Worm (Caenorhabditis elegans) whole organism, L3 larva: Measurements from ENCODE around the gene spl-2.

Experiments used
- ZK546.5 ChIP-seq: sonication (generic microtip); optimal IDR thresholded peaks from 2 replicates; lab custom pipeline; 2017; ENCODE audit warnings: missing biosample characterization, missing genetic modification characterization
- aly-2 ChIP-seq: fragments of 150-350 bp; optimal IDR thresholded peaks from 2 replicates; lab custom pipeline; 2014; ENCODE audit warnings: missing biosample characterization, missing genetic modification characterization
- ceh-82 ChIP-seq: fragments of 150-350 bp; optimal IDR thresholded peaks from 2 replicates; lab custom pipeline; 2014; ENCODE audit warnings: missing biosample characterization, missing genetic modification characterization
- egl-27 ChIP-seq: sonication (generic microtip); optimal IDR thresholded peaks from 4 replicates; lab custom pipeline; 2017; ENCODE audit warnings: missing biosample characterization, missing genetic modification reagents, missing genetic modification characterization
- elt-2 ChIP-seq: sonication (generic microtip); optimal IDR thresholded peaks from 2 replicates; lab custom pipeline; 2016; ENCODE audit warnings: missing genetic modification reagents, mild to moderate bottlenecking, missing genetic modification characterization, missing compliant biosample characterization
- lin-39 ChIP-seq: fragments of 150-350 bp; optimal IDR thresholded peaks from 2 replicates; lab custom pipeline; 2018; ENCODE audit warnings: missing biosample characterization, missing genetic modification reagents, missing genetic modification characterization
- nhr-12 ChIP-seq: fragments of 150-350 bp; optimal IDR thresholded peaks from 2 replicates; lab custom pipeline; 2014; ENCODE audit warnings: missing biosample characterization, missing genetic modification characterization
- nhr-237 ChIP-seq: fragments of 150-350 bp; optimal IDR thresholded peaks from 2 replicates; lab custom pipeline; 2014; ENCODE audit warnings: missing biosample characterization, missing genetic modification characterization
- nhr-28 ChIP-seq: fragments of 150-350 bp; optimal IDR thresholded peaks from 2 replicates; lab custom pipeline; 2014; ENCODE audit warnings: missing biosample characterization, missing genetic modification characterization
- ztf-4 ChIP-seq: fragments of 150-350 bp; optimal IDR thresholded peaks from 2 replicates; lab custom pipeline; 2014; ENCODE audit warnings: missing biosample characterization, missing genetic modification characterization

DNA sequence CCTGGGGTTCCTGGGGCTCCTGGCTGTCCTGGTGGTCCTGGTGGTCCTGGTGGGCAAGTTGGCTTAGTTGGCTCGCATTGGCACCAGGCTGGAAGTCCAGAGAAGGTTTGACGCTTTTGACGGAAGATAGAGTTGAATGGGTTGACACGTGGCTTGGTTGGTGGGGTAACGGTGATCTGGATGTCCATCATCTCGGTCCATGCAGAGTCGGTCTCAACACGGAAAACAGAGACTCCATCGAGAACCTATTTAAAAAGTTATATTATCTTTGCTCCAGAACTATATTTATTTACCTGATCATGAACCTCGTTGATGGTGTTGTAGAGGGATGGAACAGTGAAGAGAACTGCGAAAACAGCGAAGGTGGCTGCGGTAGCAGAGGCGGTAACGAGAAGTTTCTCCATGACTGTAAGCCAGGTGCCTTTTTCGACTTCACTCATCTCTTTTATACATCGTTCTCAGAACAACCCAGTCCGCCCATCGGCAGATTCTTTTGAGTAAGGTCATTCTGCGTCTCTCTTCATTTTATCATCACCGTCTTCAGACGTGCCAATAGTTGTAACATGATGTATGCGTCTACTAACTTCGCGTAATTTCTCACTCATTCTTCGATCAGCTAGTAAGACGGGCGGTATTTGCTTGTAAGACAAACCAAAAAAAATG is 13.7 kb upstream of the spl-2 start, which contains the start of gene col-144:
- TF ChIP-seq ZK546.5 (tag; lab: Kevin White, UChicago) (no peak), nhr-12 (no peak), nhr-28 (tag; lab: Kevin White, UChicago) (no peak), ceh-82 (tag; lab: Kevin White, UChicago) (no peak), elt-2 (no peak), egl-27 (tag; lab: Kevin White, UChicago) (no peak), nhr-237 (no peak), aly-2 (no peak), ztf-4 (tag; lab: Kevin White, UChicago) (no peak), lin-39 (tag; lab: Kevin White, UChicago) (no peak)
